Fruit fly (Drosophila melanogaster): Measurements from ENCODE around the gene Naa30A.

Naa30A gene

dm6 chrX:1379692-1380349 lies 37.9 kb downstream of the Naa30A start (continued):
- TF ChIP-seq Deaf1 (tag; optimal IDR thresholded peaks at IDR 0.05): peak; percentile 55
- TF ChIP-seq tna (GFP tag; IDR thresholded peaks at IDR 0.05; ENCODE audit: partially characterized antibody): no peak
- no peak for TF ChIP-seq Oli (tag; optimal IDR thresholded peaks at IDR 0.05)
- no peak for TF ChIP-seq ssp (GFP tag; IDR thresholded peaks at IDR 0.05)
- TF ChIP-seq tio (GFP tag; optimal IDR thresholded peaks at IDR 0.05): no peak
- TF ChIP-seq cg (GFP tag; optimal IDR thresholded peaks at IDR 0.05): peak; percentile 17
- TF ChIP-seq CG6854 (GFP tag; optimal IDR thresholded peaks at IDR 0.05): no peak
- no peak for TF ChIP-seq Meics (GFP tag; optimal IDR thresholded peaks at IDR 0.05)
- TF ChIP-seq grau (tag; optimal IDR thresholded peaks at IDR 0.05): no peak
- TF ChIP-seq Tbp (GFP tag; optimal IDR thresholded peaks at IDR 0.05): no peak
- no peak for TF ChIP-seq CG2120 (GFP tag; optimal IDR thresholded peaks at IDR 0.05)
- TF ChIP-seq CG11723 (GFP tag; optimal IDR thresholded peaks at IDR 0.05): no peak
- peak in 1 of 2 experiments; percentile 70 for TF ChIP-seq Pdp1 (GFP tag; optimal IDR thresholded peaks at IDR 0.05)
- no peak for TF ChIP-seq CoRest (tag; optimal IDR thresholded peaks at IDR 0.05)
- TF ChIP-seq ato (GFP tag; IDR thresholded peaks at IDR 0.05; ENCODE audit: partially characterized antibody): no peak
- no peak for TF ChIP-seq CG14860 (GFP tag; IDR thresholded peaks at IDR 0.05; ENCODE audit: partially characterized antibody)
- no peak for TF ChIP-seq Gsc (GFP tag; IDR thresholded peaks at IDR 0.05)
- no peak for TF ChIP-seq dm (GFP tag; optimal IDR thresholded peaks at IDR 0.05)
- TF ChIP-seq slp2 (GFP tag; optimal IDR thresholded peaks at IDR 0.05): no peak
- no peak for TF ChIP-seq Trl (optimal IDR thresholded peaks at IDR 0.05)
- TF ChIP-seq Trl (GFP tag; optimal IDR thresholded peaks at IDR 0.05): no peak
- no peak for TF ChIP-seq CG15269 (tag; optimal IDR thresholded peaks at IDR 0.05)
- TF ChIP-seq wdn (GFP tag; IDR thresholded peaks at IDR 0.05): no peak
- no peak for TF ChIP-seq Dll (GFP tag; IDR thresholded peaks at IDR 0.05; ENCODE audit: partially characterized antibody)
- no peak for TF ChIP-seq luna (GFP tag; optimal IDR thresholded peaks at IDR 0.05)
- no peak for TF ChIP-seq dysf (GFP tag; IDR thresholded peaks at IDR 0.05)
- no peak for TF ChIP-seq CG12071 (GFP tag; optimal IDR thresholded peaks at IDR 0.05)
- no peak for TF ChIP-seq CG14441 (GFP tag; IDR thresholded peaks at IDR 0.05)
- no peak for TF ChIP-seq CG4404 (GFP tag; IDR thresholded peaks at IDR 0.05)
- no peak for TF ChIP-seq Ssrp (tag; optimal IDR thresholded peaks at IDR 0.05)
- TF ChIP-seq CG13123 (GFP tag; optimal IDR thresholded peaks at IDR 0.05): no peak
- TF ChIP-seq ftz-f1 (GFP tag; optimal IDR thresholded peaks at IDR 0.05): peak; percentile 58
- no peak for TF ChIP-seq CG42726 (GFP tag; IDR thresholded peaks at IDR 0.05; ENCODE audit: partially characterized antibody)
- TF ChIP-seq crol (GFP tag; IDR thresholded peaks at IDR 0.05): peak; percentile 58; the same call in 1 of the 2 replicates
- TF ChIP-seq CG8388 (GFP tag; optimal IDR thresholded peaks at IDR 0.05): no peak
- TF ChIP-seq CG6765 (GFP tag; optimal IDR thresholded peaks at IDR 0.05): no peak

- TF ChIP-seq Sry-δ (GFP tag; optimal IDR thresholded peaks at IDR 0.05) (peak; percentile 52), Dad (GFP tag; optimal IDR thresholded peaks at IDR 0.05) (no peak), CG10462 (GFP tag; optimal IDR thresholded peaks at IDR 0.05) (no peak), Trl (optimal IDR thresholded peaks at IDR 0.05) (peak; percentile 72 to 74), Trl (GFP tag; optimal IDR thresholded peaks at IDR 0.05) (peak; percentile 10), Bgb (GFP tag; IDR thresholded peaks at IDR 0.05; ENCODE audit: partially characterized antibody) (peak; percentile 31; the same call in 1 of the 2 replicates), Bdp1 (GFP tag; optimal IDR thresholded peaks at IDR 0.05) (peak; percentile 39), CG4730 (GFP tag; IDR thresholded peaks at IDR 0.05) (no peak; the same call in 1 of the 2 replicates), prd (optimal IDR thresholded peaks at IDR 0.05) (no peak), prd (GFP tag; IDR thresholded peaks at IDR 0.05) (no peak), CG10654 (GFP tag; optimal IDR thresholded peaks at IDR 0.05) (no peak), D (optimal IDR thresholded peaks at IDR 0.05) (no peak), D (GFP tag; optimal IDR thresholded peaks at IDR 0.05) (no peak), sim (GFP tag; IDR thresholded peaks at IDR 0.05) (no peak), CG7963 (GFP tag; IDR thresholded peaks at IDR 0.05; ENCODE audit: partially characterized antibody) (no peak), gce (GFP tag; IDR thresholded peaks at IDR 0.05) (no peak), CG16779 (GFP tag; IDR thresholded peaks at IDR 0.05) (no peak), tna (GFP tag; IDR thresholded peaks at IDR 0.05; ENCODE audit: partially characterized antibody) (0 out of 2 replicates have a peak, but pooled peaks have one; percentile 7)
Measured at dm6 chrX:1380350-1381060, 38.6 kb downstream of the Naa30A start, which contains the start of the genes CG3719 and CG32813. Gene CG3719 (minus strand): TSS chrX:1380480. Gene CG32813 (plus strand): TSS chrX:1380914.

All from whole organism, embryonic.